Fruit fly (Drosophila melanogaster): ENCODE data around the gene PIG-C.

DNA sequence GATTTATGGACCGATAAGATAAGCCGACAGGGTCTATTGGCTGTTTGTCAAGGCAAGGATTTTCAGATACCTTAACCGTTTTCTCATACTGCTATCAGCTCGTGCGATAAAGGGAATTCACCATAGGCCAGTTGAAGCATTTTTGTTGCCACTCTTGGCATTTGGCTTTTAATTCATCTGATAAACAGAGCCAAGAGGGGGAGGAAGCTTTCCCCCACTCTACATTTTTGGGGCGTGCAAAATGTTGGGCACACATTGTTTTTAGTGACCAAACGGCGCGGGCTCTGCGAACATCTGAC is 30.7 kb upstream of the PIG-C start:
- TF ChIP-seq Sin3A (optimal IDR thresholded peaks at IDR 0.05) (no peak), Myc (optimal IDR thresholded peaks at IDR 0.05) (no peak), insv (optimal IDR thresholded peaks at IDR 0.05) (no peak)
